Worm (Caenorhabditis elegans) whole organism, midembryonic: Measurements from ENCODE around the gene snap-29.

Experiments
- cog-1 ChIP-seq: sonication (generic microtip); optimal IDR thresholded peaks from 2 replicates; lab custom pipeline; 2016; ENCODE audit warnings: missing genetic modification characterization, missing compliant biosample characterization
- ref-1 ChIP-seq: fragments of 200-800 bp; sonication (Bioruptor generic); conservative IDR thresholded peaks from 2 replicates; pipeline ENCODE4 v1.3.6; 2022; ENCODE audit warnings: missing genetic modification reagents, missing genetic modification characterization, missing compliant biosample characterization
- tab-1 ChIP-seq: fragments of 200-800 bp; sonication (Bioruptor generic); IDR thresholded peaks from 2 replicates; pipeline ENCODE4 v1.3.6; 2022; ENCODE audit warnings: missing genetic modification characterization, missing compliant biosample characterization

ce11 chrIII:8765030-8765429, 11.0 kb upstream of the snap-29 start:
- TF ChIP-seq ref-1 (GFP tag; lab: Robert Waterston, UW) (no peak), tab-1 (GFP tag; lab: Robert Waterston, UW) (no peak), cog-1 (tag; lab: Kevin White, UChicago) (no peak)
